Worm (Caenorhabditis elegans): ENCODE measurements around the gene K11H12.9.

- TF ChIP-seq fos-1 (tag; optimal IDR thresholded peaks at IDR 0.05) (peak; percentile 2), nhr-237 (tag; optimal IDR thresholded peaks at IDR 0.05) (no peak), unc-62 (GFP tag; optimal IDR thresholded peaks at IDR 0.05) (no peak), alr-1 (tag; optimal IDR thresholded peaks at IDR 0.05) (no peak), skn-1 (tag; optimal IDR thresholded peaks at IDR 0.05) (no peak), snpc-4 (tag; optimal IDR thresholded peaks at IDR 0.05) (no peak), ceh-82 (tag; optimal IDR thresholded peaks at IDR 0.05) (no peak), mdl-1 (tag; optimal IDR thresholded peaks at IDR 0.05) (no peak), nhr-6 (tag; optimal IDR thresholded peaks at IDR 0.05) (no peak), nhr-11 (tag; optimal IDR thresholded peaks at IDR 0.05) (no peak), unc-39 (tag; optimal IDR thresholded peaks at IDR 0.05) (no peak), nhr-25 (tag; optimal IDR thresholded peaks at IDR 0.05) (no peak), R02D3.7 (tag; optimal IDR thresholded peaks at IDR 0.05) (no peak), ZK546.5 (tag; optimal IDR thresholded peaks at IDR 0.05) (no peak)
Observed at ce11 chrIV:670455-670854, 21.0 kb downstream of the K11H12.9 start, which contains the start of gene K11H12.11.
